Worm (Caenorhabditis elegans): ENCODE measurements around the gene T27F7.12.

DNA sequence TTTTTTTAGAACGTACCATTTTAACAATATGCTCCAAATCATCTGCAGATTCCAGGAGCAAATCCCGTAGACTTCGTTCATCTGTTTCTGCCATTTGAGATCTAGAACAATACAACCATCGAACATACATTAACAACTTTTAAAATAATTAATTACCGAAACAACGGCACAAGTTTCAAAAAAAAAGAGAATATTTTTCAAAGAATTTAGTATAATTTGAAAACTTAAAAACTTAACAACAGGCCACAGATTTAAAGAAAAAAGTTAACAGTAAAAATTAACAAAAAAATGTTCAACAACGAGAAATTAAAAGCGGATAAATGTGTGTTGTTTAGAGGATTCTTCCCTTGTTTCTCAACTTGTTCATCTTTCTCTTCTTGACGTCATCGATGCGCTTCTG is 46.1 kb upstream of the T27F7.12 start, which contains the start of gene mdt-4:
- no peak for TF ChIP-seq fkh-10 (GFP tag; optimal IDR thresholded peaks at IDR 0.05)
- no peak for TF ChIP-seq snpc-4 (tag; optimal IDR thresholded peaks at IDR 0.05)
- TF ChIP-seq lin-15B (tag; optimal IDR thresholded peaks at IDR 0.05) = no peak
